Fruit fly (Drosophila melanogaster): ENCODE data around the gene CG6938.

DNA sequence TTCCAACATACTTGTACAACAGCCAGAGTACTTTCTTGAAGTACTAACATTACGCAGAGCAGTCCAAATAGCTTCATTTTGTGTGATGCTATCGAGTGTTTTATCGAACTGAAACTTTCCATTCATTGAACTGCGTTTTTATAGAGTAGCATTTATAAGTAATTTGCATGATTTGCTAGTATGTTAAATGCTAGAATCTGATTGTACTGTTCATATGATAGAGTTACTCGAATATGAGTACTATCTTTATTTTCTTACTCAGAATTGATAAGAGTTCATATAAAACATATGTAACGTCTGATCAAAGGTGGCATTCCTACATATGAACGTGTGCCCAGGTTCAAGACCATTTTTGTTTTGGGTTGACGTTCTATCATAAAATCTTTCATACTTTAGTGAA lies 31.5 kb upstream of the CG6938 start, which contains the start of gene obst-G:
- no peak for TF ChIP-seq CG8478 (optimal IDR thresholded peaks at IDR 0.05)
- TF ChIP-seq CTCF (optimal IDR thresholded peaks at IDR 0.05) = no peak
